Fruit fly (Drosophila melanogaster): Measurements from ENCODE around the gene CG13481.

The CG13481 gene

dm6 chr3L:14363103-14363751 lies 6.3 kb downstream of the CG13481 start (continued):
- TF ChIP-seq CG9139 (GFP tag; optimal IDR thresholded peaks at IDR 0.05) = no peak
- TF ChIP-seq Sox15 (GFP tag; optimal IDR thresholded peaks at IDR 0.05) = peak; percentile 41
- TF ChIP-seq Sox14 (GFP tag; optimal IDR thresholded peaks at IDR 0.05) = peak; percentile 17
- peak; percentile 25 for TF ChIP-seq Sox102F (GFP tag; optimal IDR thresholded peaks at IDR 0.05)
- TF ChIP-seq CG16779 (tag; optimal IDR thresholded peaks at IDR 0.05) = no peak
- TF ChIP-seq acj6 (GFP tag; optimal IDR thresholded peaks at IDR 0.05) = peak; percentile 72
- TF ChIP-seq Gug (GFP tag; IDR thresholded peaks at IDR 0.05) = peak; percentile 47; the same call in 1 of the 2 replicates
- peak; percentile 54 for TF ChIP-seq Hr4 (GFP tag; optimal IDR thresholded peaks at IDR 0.05)
- TF ChIP-seq spab (GFP tag; optimal IDR thresholded peaks at IDR 0.05) = peak; percentile 48
- TF ChIP-seq CG6808 (GFP tag; optimal IDR thresholded peaks at IDR 0.05) = peak; percentile 48
- no peak for TF ChIP-seq Ets21C (GFP tag; optimal IDR thresholded peaks at IDR 0.05)
- TF ChIP-seq CG11762 (GFP tag; optimal IDR thresholded peaks at IDR 0.05; ENCODE audit: insufficient read depth) = peak; percentile 53
- peak; percentile 49; the same call in 1 of the 3 replicates for TF ChIP-seq eg (GFP tag; IDR thresholded peaks at IDR 0.05)
- TF ChIP-seq ss (GFP tag; optimal IDR thresholded peaks at IDR 0.05) = peak; percentile 13 to 39
- peak; percentile 75 for TF ChIP-seq CG10631 (GFP tag; optimal IDR thresholded peaks at IDR 0.05)
- peak; percentile 81 for TF ChIP-seq svp (GFP tag)
- peak; percentile 32 for TF ChIP-seq CG31627 (GFP tag; optimal IDR thresholded peaks at IDR 0.05)
- peak; percentile 29 for TF ChIP-seq topi (GFP tag; optimal IDR thresholded peaks at IDR 0.05)
- TF ChIP-seq Eip78C (GFP tag) = peak; percentile 90
- TF ChIP-seq fd85E (GFP tag; optimal IDR thresholded peaks at IDR 0.05) = no peak
- peak; percentile 30 for TF ChIP-seq Hr39 (GFP tag; optimal IDR thresholded peaks at IDR 0.05)
- TF ChIP-seq Met (GFP tag; optimal IDR thresholded peaks at IDR 0.05) = peak; percentile 54
- TF ChIP-seq CG6276 (GFP tag; optimal IDR thresholded peaks at IDR 0.05) = peak; percentile 47
- TF ChIP-seq CG6854 (GFP tag; optimal IDR thresholded peaks at IDR 0.05) = no peak
- TF ChIP-seq Blimp-1 (GFP tag; optimal IDR thresholded peaks at IDR 0.05) = no peak
- peak; percentile 44 for TF ChIP-seq CG6792 (GFP tag; optimal IDR thresholded peaks at IDR 0.05)
- peak; percentile 77 for TF ChIP-seq CG8119 (GFP tag; IDR thresholded peaks at IDR 0.05)
- TF ChIP-seq Ets96B (tag; optimal IDR thresholded peaks at IDR 0.05) = peak; percentile 67
- TF ChIP-seq CG8319 (GFP tag; optimal IDR thresholded peaks at IDR 0.05) = peak; percentile 37
- no peak for TF ChIP-seq Eip93F (GFP tag; optimal IDR thresholded peaks at IDR 0.05)

DNA sequence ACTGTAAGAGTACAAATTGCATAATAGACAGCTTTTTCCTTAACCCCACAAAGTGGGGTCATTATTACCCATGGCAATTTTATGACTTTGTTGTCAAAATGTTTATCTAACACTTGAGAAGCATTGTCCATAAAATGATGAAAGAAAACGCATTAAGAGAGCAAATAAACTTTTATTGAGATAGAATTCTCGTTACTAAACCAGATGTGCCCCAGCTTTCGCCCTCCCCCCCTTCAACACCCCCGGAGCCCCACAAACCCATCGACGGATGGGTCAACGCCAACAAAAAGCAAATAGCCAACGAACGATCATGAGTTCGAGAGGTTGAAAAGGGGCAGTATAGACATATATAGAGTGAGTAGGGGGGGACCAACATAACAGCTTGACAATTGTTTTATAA lies 6.8 kb downstream of the CG13481 start:
- TF ChIP-seq fkh (GFP tag; optimal IDR thresholded peaks at IDR 0.05) (peak; percentile 20), Hr38 (GFP tag; optimal IDR thresholded peaks at IDR 0.05) (no peak)

DNA sequence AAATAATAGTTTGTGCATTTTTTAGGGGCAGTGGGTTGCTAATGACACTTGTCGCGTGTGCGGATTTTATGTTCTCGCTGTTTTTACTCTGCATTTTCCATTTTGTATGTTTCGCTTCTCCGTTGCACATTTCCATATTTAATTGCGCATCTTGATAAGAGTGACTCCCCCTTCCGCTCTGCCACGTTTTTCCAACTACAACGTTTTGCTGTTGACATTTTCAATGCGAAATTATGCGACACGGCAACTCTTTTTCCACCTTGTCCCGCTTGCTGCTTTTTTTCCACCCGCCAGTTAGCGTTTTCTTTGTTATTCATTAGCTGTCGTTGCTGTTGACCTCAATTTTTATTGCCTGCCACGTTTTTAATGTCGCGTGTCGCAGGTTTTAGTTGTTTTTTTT lies 7.5 kb downstream of the CG13481 start:
- TF ChIP-seq fd85E (GFP tag; optimal IDR thresholded peaks at IDR 0.05) (no peak), ss (GFP tag; optimal IDR thresholded peaks at IDR 0.05) (peak in 1 of 2 experiments; percentile 31), Lpt (GFP tag; optimal IDR thresholded peaks at IDR 0.05) (no peak), CG15336 (GFP tag; IDR thresholded peaks at IDR 0.05) (no peak)

dm6 chr3L:14359815-14360719 lies 9.4 kb downstream of the CG13481 start:
- no peak for TF ChIP-seq CG31627 (GFP tag; optimal IDR thresholded peaks at IDR 0.05)
- no peak for TF ChIP-seq fd85E (GFP tag; optimal IDR thresholded peaks at IDR 0.05)
- TF ChIP-seq achi (GFP tag; optimal IDR thresholded peaks at IDR 0.05) = peak; percentile 9
- peak; percentile 21 for TF ChIP-seq CG10631 (GFP tag; optimal IDR thresholded peaks at IDR 0.05)
- TF ChIP-seq CG6792 (GFP tag; optimal IDR thresholded peaks at IDR 0.05) = no peak
- TF ChIP-seq svp (GFP tag) = peak; percentile 5
- TF ChIP-seq pdm3 (GFP tag; optimal IDR thresholded peaks at IDR 0.05) = no peak
- TF ChIP-seq CG10669 (GFP tag; optimal IDR thresholded peaks at IDR 0.05) = peak; percentile 19
- peak; percentile 3 for TF ChIP-seq CG4318 (GFP tag; optimal IDR thresholded peaks at IDR 0.05)
- TF ChIP-seq CG6276 (GFP tag; optimal IDR thresholded peaks at IDR 0.05) = peak; percentile 18
- TF ChIP-seq CG6163 (GFP tag; IDR thresholded peaks at IDR 0.05) = peak; percentile 66; the same call in 2 of the 3 replicates
- no peak for TF ChIP-seq Ets21C (GFP tag; optimal IDR thresholded peaks at IDR 0.05)
- TF ChIP-seq CG8319 (GFP tag; optimal IDR thresholded peaks at IDR 0.05) = peak; percentile 7
- no peak for TF ChIP-seq vri (GFP tag; optimal IDR thresholded peaks at IDR 0.05)
- no peak for TF ChIP-seq salr (GFP tag; optimal IDR thresholded peaks at IDR 0.05)
- 0 out of 3 replicates have a peak, but pooled peaks have one; percentile 12 for TF ChIP-seq CG8119 (GFP tag; IDR thresholded peaks at IDR 0.05)
- no peak for TF ChIP-seq dsx (GFP tag; optimal IDR thresholded peaks at IDR 0.05; ENCODE audit: poor library complexity, severe bottlenecking)
- TF ChIP-seq Met (GFP tag; optimal IDR thresholded peaks at IDR 0.05) = peak; percentile 4
- TF ChIP-seq CG15336 (GFP tag; IDR thresholded peaks at IDR 0.05) = peak; percentile 47; the same call in 1 of the 2 replicates
- TF ChIP-seq Lpt (GFP tag; optimal IDR thresholded peaks at IDR 0.05) = no peak
- peak; percentile 46; the same call in 2 of the 3 replicates for TF ChIP-seq eg (GFP tag; IDR thresholded peaks at IDR 0.05)
